Worm (Caenorhabditis elegans): ENCODE results near the gene gex-2.

- TF ChIP-seq snpc-4 (tag; optimal IDR thresholded peaks at IDR 0.05) (no peak), ztf-11 (tag; optimal IDR thresholded peaks at IDR 0.05) (no peak), nhr-237 (tag; optimal IDR thresholded peaks at IDR 0.05) (no peak), ces-1 (GFP tag; optimal IDR thresholded peaks at IDR 0.05) (no peak), blmp-1 (tag; optimal IDR thresholded peaks at IDR 0.05) (no peak), unc-62 (GFP tag; optimal IDR thresholded peaks at IDR 0.05) (no peak), elt-1 (tag; optimal IDR thresholded peaks at IDR 0.05; ENCODE audit: borderline replicate concordance, insufficient read depth) (no peak)
Measured at ce11 chrIV:603543-603942, 31.0 kb downstream of the gex-2 start, which contains the start of gene prmt-4.

Data from whole organism, mixed stage, embryonic.